Worm (Caenorhabditis elegans): Measurements from ENCODE around the gene Y40C5A.4.

ce11 chrIV:7313397-7313910 is 51.5 kb downstream of the Y40C5A.4 start, which contains the start of gene rps-8:
- TF ChIP-seq ztf-23 (GFP tag; IDR thresholded peaks at IDR 0.05) (no peak), med-1 (GFP tag; optimal IDR thresholded peaks at IDR 0.05; ENCODE audit: insufficient read depth) (no peak), flt-1 (GFP tag; IDR thresholded peaks at IDR 0.05) (no peak), ref-1 (GFP tag; conservative IDR thresholded peaks at IDR 0.05) (no peak), T22C8.4 (GFP tag; IDR thresholded peaks at IDR 0.05) (no peak), klf-2 (GFP tag; conservative IDR thresholded peaks at IDR 0.05) (no peak)
